Worm (Caenorhabditis elegans) whole organism, L4 larva: ENCODE measurements around the gene fbxb-34.

Experiments used
- arid-1 ChIP-seq: fragments of 200-800 bp; sonication (Bioruptor generic); conservative IDR thresholded peaks from 2 replicates; pipeline ENCODE4 v1.3.6; 2022; ENCODE audit warnings: missing genetic modification reagents, missing genetic modification characterization, missing compliant biosample characterization
- jun-1 ChIP-seq: fragments of 150-350 bp; optimal IDR thresholded peaks from 2 replicates; lab custom pipeline; 2014; ENCODE audit warnings: missing biosample characterization, missing genetic modification reagents, missing genetic modification characterization
- lsy-2 ChIP-seq, 2 experiments: fragments of 150-350 bp in 1 of 2; sonication (generic microtip) in 1 of 2; optimal IDR thresholded peaks; 2 replicates each; lab custom pipeline; 2014 to 2017; ENCODE audit warnings: missing biosample characterization in 2 of 2, missing genetic modification characterization in 2 of 2
- nhr-237 ChIP-seq: sonication (generic microtip); optimal IDR thresholded peaks from 2 replicates; lab custom pipeline; 2017; ENCODE audit warnings: missing biosample characterization, missing genetic modification characterization
- pha-4 ChIP-seq, 2 experiments: fragments of 150-350 bp in 1 of 2; fragments of 200-800 bp in 1 of 2; sonication (Bioruptor generic) in 1 of 2; IDR thresholded peaks in 1 of 2; optimal IDR thresholded peaks in 1 of 2; 2 replicates each; pipeline versions ENCODE4 v1.3.6 to Lab custom; 2014 to 2022; ENCODE audit warnings: missing genetic modification characterization in 2 of 2, missing genetic modification reagents in 2 of 2, missing biosample characterization in 1 of 2, missing compliant biosample characterization in 1 of 2

DNA sequence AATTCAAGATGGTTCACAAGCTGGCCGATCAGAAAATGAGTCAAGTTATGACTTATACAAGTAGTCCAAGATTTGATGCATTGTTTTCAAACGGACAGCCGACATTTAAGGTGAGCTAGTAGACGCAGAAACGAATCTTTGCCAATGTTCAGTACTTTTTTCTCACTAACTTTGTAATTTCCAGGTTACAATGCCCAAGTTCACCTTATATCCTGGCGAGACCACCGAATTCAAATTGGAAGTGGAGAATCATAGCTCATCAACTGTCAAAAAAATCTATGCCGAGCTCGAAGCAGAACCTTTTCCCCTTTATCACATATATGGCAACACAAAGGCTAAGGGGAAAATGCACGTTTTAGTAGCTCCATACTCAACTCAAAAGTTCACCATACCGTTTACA lies 40.3 kb downstream of the fbxb-34 start:
- TF ChIP-seq jun-1 (tag; lab: Kevin White, UChicago): no peak
- no peak for TF ChIP-seq nhr-237 (tag; lab: Kevin White, UChicago)
- no peak for TF ChIP-seq lsy-2 (tag; optimal IDR thresholded peaks at IDR 0.05; lab: Kevin White, UChicago)
- TF ChIP-seq pha-4 (GFP tag; IDR thresholded peaks at IDR 0.05; lab: Robert Waterston, UW): no peak
- no peak for TF ChIP-seq pha-4 (tag; optimal IDR thresholded peaks at IDR 0.05; lab: Kevin White, UChicago)
- TF ChIP-seq arid-1: no peak
